Worm (Caenorhabditis elegans): ENCODE measurements around the gene anat-1.

The anat-1 gene

ce11 chrIV:6792380-6793309 is 22.0 kb downstream of the anat-1 start (continued):
- TF ChIP-seq unc-62 (GFP tag; optimal IDR thresholded peaks at IDR 0.05 in 1 of 2) (no peak), unc-62 (tag; optimal IDR thresholded peaks at IDR 0.05) (no peak), duxl-1 (tag; optimal IDR thresholded peaks at IDR 0.05; ENCODE audit: poor library complexity) (peak; percentile 55), lin-38 (GFP tag; IDR thresholded peaks at IDR 0.05) (peak; percentile 32), F44E2.7 (GFP tag; IDR thresholded peaks at IDR 0.05) (0 out of 2 replicates have a peak, but pooled peaks have one; percentile 56), nhr-76 (tag; optimal IDR thresholded peaks at IDR 0.05) (no peak), pha-4 (GFP tag; IDR thresholded peaks at IDR 0.05) (peak; percentile 54; the same call in 1 of the 2 replicates), pha-4 (tag; optimal IDR thresholded peaks at IDR 0.05) (no peak), dve-1 (tag; optimal IDR thresholded peaks at IDR 0.05; ENCODE audit: insufficient read depth) (peak; percentile 51), Y75B8A.6 (GFP tag; IDR thresholded peaks at IDR 0.05) (no peak), dpl-1 (GFP tag; optimal IDR thresholded peaks at IDR 0.05) (no peak), egl-43 (GFP tag; IDR thresholded peaks at IDR 0.05) (0 out of 2 replicates have a peak, but pooled peaks have one; percentile 4), nhr-237 (tag; optimal IDR thresholded peaks at IDR 0.05) (no peak), lin-13 (GFP tag; optimal IDR thresholded peaks at IDR 0.05) (peak; percentile 22), Y48G9A.11 (GFP tag; IDR thresholded peaks at IDR 0.05) (peak; percentile 66; the same call in 1 of the 2 replicates), vab-7 (GFP tag; IDR thresholded peaks at IDR 0.05) (0 out of 2 replicates have a peak, but pooled peaks have one; percentile 21), skn-1 (tag; optimal IDR thresholded peaks at IDR 0.05) (no peak), nhr-48 (tag; optimal IDR thresholded peaks at IDR 0.05) (peak; percentile 36), snpc-1.2 (GFP tag; IDR thresholded peaks at IDR 0.05) (peak; percentile 82), gei-8 (GFP tag; optimal IDR thresholded peaks at IDR 0.05) (no peak), ama-1 (optimal IDR thresholded peaks at IDR 0.05) (peak; percentile 28), mdt-29 (GFP tag; IDR thresholded peaks at IDR 0.05) (no peak), lim-7 (GFP tag; IDR thresholded peaks at IDR 0.05) (peak; percentile 10; the same call in 1 of the 2 replicates), T20F7.1 (GFP tag; optimal IDR thresholded peaks at IDR 0.05) (peak; percentile 54), aha-1 (tag) (peak; percentile 73), set-16 (GFP tag; IDR thresholded peaks at IDR 0.05) (peak; percentile 76), ZK546.5 (tag; optimal IDR thresholded peaks at IDR 0.05) (no peak), hmg-1.1 (GFP tag; IDR thresholded peaks at IDR 0.05) (peak; percentile 22; the same call in 1 of the 2 replicates), ceh-62 (tag; optimal IDR thresholded peaks at IDR 0.05) (no peak), mxl-2 (GFP tag; conservative IDR thresholded peaks at IDR 0.05) (no peak)

- TF ChIP-seq madf-9 (GFP tag; conservative IDR thresholded peaks at IDR 0.05) (no peak), snpc-1.2 (GFP tag; IDR thresholded peaks at IDR 0.05) (peak; percentile 91), duxl-1 (tag; optimal IDR thresholded peaks at IDR 0.05; ENCODE audit: poor library complexity) (peak; percentile 21), F49E8.2 (tag; optimal IDR thresholded peaks at IDR 0.05; ENCODE audit: borderline replicate concordance) (peak; percentile 82), T26A8.4 (GFP tag; IDR thresholded peaks at IDR 0.05) (peak; percentile 17; the same call in 1 of the 2 replicates), Y105C5A.15 (GFP tag; IDR thresholded peaks at IDR 0.05) (no peak), daf-16 (GFP tag; optimal IDR thresholded peaks at IDR 0.05) (no peak), daf-16 (tag; optimal IDR thresholded peaks at IDR 0.05) (peak; percentile 3), ceh-62 (tag; optimal IDR thresholded peaks at IDR 0.05) (no peak), unc-62 (GFP tag; optimal IDR thresholded peaks at IDR 0.05 in 1 of 2) (peak in 1 of 2 experiments; percentile 70), unc-62 (tag; optimal IDR thresholded peaks at IDR 0.05) (no peak), lin-38 (GFP tag; IDR thresholded peaks at IDR 0.05) (peak; percentile 35; the same call in 1 of the 2 replicates)
Observed at ce11 chrIV:6793310-6793966, 22.8 kb downstream of the anat-1 start.
